Fruit fly (Drosophila melanogaster) Kc167 (cell line): Measurements from ENCODE around the gene rdog.

Source experiments
- Myc ChIP-seq: fragments of >200 bp; optimal IDR thresholded peaks from 2 replicates; lab custom pipeline; 2017; ENCODE audit warnings: missing external identifiers
- Sin3A ChIP-seq: fragments of >200 bp; optimal IDR thresholded peaks from 2 replicates; lab custom pipeline; 2018; ENCODE audit warnings: missing external identifiers
- h ChIP-seq: fragments of >200 bp; optimal IDR thresholded peaks from 3 replicates; lab custom pipeline; 2018; ENCODE audit warnings: missing external identifiers
- insv ChIP-seq: fragments of >200 bp; optimal IDR thresholded peaks from 3 replicates; lab custom pipeline; 2018; ENCODE audit warnings: missing external identifiers
- psq ChIP-seq: fragments of >200 bp; optimal IDR thresholded peaks from 2 replicates; lab custom pipeline; 2017; ENCODE audit warnings: missing external identifiers
- ttk ChIP-seq: sonication (Bioruptor generic); optimal IDR thresholded peaks from 2 replicates; lab custom pipeline; 2017; ENCODE audit warnings: missing external identifiers

Gene rdog

dm6 chr3R:29157418-29158398 lies at the start of gene rdog:
Gene rdog, plus strand, starts transcription at chr3R:29158122.
- TF ChIP-seq psq (lab: Kevin White, UChicago) (no peak), h (no peak), Sin3A (lab: Kevin White, UChicago) (no peak), Myc (no peak), ttk (no peak), insv (lab: Kevin White, UChicago) (no peak)

- TF ChIP-seq h (no peak), Sin3A (lab: Kevin White, UChicago) (no peak), Myc (no peak), ttk (no peak), insv (lab: Kevin White, UChicago) (no peak)
These were observed 46.1 kb upstream of the rdog start for dm6 chr3R:29111795-29112194.

DNA sequence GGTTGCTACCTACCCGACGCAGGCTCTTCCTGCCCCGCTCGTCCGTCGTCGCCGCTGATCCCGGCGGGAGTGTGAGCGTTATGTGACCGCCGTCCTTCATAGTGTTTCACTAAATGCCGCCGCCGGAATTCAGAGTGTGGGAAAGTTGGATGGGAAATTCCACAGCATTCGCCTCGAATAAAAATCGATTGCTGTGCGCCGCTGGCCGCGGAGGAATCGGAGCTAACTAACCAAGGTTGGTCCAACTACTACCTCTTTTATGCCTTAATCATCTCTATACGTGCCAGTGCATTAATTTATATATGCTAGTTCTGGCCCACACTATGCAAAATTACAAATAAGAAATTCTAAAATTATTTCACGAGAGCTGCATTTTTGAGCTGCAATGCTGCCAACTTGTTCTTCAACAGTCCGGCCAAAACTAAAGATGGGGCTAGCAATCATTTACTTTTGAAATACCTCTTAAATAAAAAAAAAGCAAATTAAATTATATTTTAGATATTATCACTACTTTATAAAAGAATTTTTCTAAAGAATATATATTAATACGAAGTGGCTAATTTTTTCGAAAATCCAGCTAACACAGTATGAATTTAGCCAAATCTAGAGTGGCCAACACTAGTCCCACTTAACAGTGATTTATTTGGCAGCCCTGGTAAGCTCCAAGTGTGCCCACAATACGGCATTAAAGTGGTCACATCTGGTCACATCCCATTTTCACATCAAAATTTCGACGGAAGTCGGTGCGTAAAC lies 45.3 kb upstream of the rdog start, which contains the start of the genes alpha-Man-Ib and Pdhb:
Gene alpha-Man-Ib, minus strand, starts transcription at position 425 of the 753 bp plus-strand sequence.
Gene Pdhb, plus strand, starts transcription at position 674 of the 753 bp plus-strand sequence.
- TF ChIP-seq Sin3A (lab: Kevin White, UChicago): no peak
- no peak for TF ChIP-seq ttk
- TF ChIP-seq psq (lab: Kevin White, UChicago): no peak
- no peak for TF ChIP-seq insv (lab: Kevin White, UChicago)
- no peak for TF ChIP-seq Myc
- no peak for TF ChIP-seq h

DNA sequence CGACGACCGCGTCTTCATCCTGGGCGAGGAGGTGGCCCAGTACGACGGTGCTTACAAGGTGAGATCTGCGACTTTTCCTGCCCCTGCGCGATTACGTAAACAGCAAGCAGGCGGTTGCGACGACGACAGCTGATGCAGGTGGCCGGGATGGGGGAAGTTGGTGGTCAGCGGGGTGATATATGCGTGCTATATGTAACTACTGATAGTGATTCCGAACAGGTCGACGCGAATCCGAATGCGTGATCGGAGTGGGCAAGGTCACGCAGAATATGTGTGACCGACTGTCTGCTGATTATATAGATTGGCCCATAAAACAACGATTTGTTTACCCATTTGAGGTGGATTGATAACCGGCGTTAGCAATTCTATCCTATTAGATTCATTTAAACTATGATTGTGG lies 44.5 kb upstream of the rdog start:
- TF ChIP-seq Myc: no peak
- no peak for TF ChIP-seq ttk
- no peak for TF ChIP-seq Sin3A (lab: Kevin White, UChicago)
- TF ChIP-seq insv (lab: Kevin White, UChicago): no peak
- no peak for TF ChIP-seq h
- TF ChIP-seq psq (lab: Kevin White, UChicago): no peak

- TF ChIP-seq Myc (no peak), psq (lab: Kevin White, UChicago) (no peak), ttk (no peak), Sin3A (lab: Kevin White, UChicago) (no peak), insv (lab: Kevin White, UChicago) (no peak), h (no peak)
These were observed 41.7 kb upstream of the rdog start, which contains the start of gene Atg14 for dm6 chr3R:29116167-29116725. Gene Atg14, plus strand, starts transcription at chr3R:29116391.

- peak; percentile 70 for TF ChIP-seq Sin3A (lab: Kevin White, UChicago)
- TF ChIP-seq insv (lab: Kevin White, UChicago): no peak
These were observed 34.9 kb upstream of the rdog start, which contains the start of the genes yem and Ctl2 for dm6 chr3R:29122817-29123611. Gene yem, minus strand, starts transcription at chr3R:29122879. Gene Ctl2, plus strand, starts transcription at chr3R:29123370.

DNA sequence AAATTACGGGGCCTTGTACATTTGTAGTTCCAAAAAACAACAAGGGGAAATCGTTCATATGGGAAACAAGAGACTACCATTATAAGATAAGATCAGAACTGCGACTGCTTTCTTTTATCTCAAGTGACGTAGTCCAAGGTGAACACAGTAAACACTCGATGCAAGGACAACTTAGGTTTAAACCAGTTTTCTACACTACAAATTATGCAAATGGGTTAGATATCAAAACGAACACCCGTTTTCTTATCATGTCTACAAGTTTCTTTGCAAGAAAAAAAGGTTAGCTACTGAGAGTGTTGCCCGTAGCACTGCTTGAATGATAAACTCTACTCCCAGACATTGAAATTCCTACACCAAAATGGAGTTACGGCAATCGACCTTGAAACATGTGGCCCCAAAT lies 33.8 kb upstream of the rdog start:
- TF ChIP-seq h (no peak), Sin3A (lab: Kevin White, UChicago) (no peak), psq (lab: Kevin White, UChicago) (no peak), insv (lab: Kevin White, UChicago) (no peak), ttk (no peak), Myc (no peak)

- no peak for TF ChIP-seq Sin3A (lab: Kevin White, UChicago)
- no peak for TF ChIP-seq ttk
- TF ChIP-seq psq (lab: Kevin White, UChicago): no peak
- no peak for TF ChIP-seq insv (lab: Kevin White, UChicago)
- no peak for TF ChIP-seq Myc
- no peak for TF ChIP-seq h
These were observed 26.9 kb upstream of the rdog start, which contains the start of the genes dgt6 and Vha100-1 for dm6 chr3R:29130902-29131621. Gene dgt6, minus strand, starts transcription at chr3R:29130972. Gene Vha100-1, plus strand, starts transcription at chr3R:29131193.

dm6 chr3R:29138407-29138806 lies 19.5 kb upstream of the rdog start, which contains the start of the genes Alg13 and superdeath:
Gene Alg13, minus strand, starts transcription at chr3R:29138573.
Gene superdeath, plus strand, starts transcription at chr3R:29138662.
- TF ChIP-seq Myc: no peak
- TF ChIP-seq h: no peak
- TF ChIP-seq ttk: no peak
- no peak for TF ChIP-seq insv (lab: Kevin White, UChicago)
- no peak for TF ChIP-seq psq (lab: Kevin White, UChicago)
- TF ChIP-seq Sin3A (lab: Kevin White, UChicago): no peak

dm6 chr3R:29138961-29139527 lies 18.9 kb upstream of the rdog start:
- TF ChIP-seq Sin3A (lab: Kevin White, UChicago) (no peak), Myc (no peak), h (no peak), psq (lab: Kevin White, UChicago) (no peak), ttk (no peak), insv (lab: Kevin White, UChicago) (no peak)
